Worm (Caenorhabditis elegans): ENCODE data around the gene ugt-43.
A peak's percentile ranks its signal among the peaks of the same experiment; 100 is the strongest.

The ugt-43 gene

ce11 chrIV:10503750-10504232 is 39.4 kb downstream of the ugt-43 start:
- TF ChIP-seq sptf-1 (tag; optimal IDR thresholded peaks at IDR 0.05): no peak
- peak; percentile 39 for TF ChIP-seq ztf-4 (tag; optimal IDR thresholded peaks at IDR 0.05)
- TF ChIP-seq ceh-90 (tag; optimal IDR thresholded peaks at IDR 0.05): no peak
- TF ChIP-seq nhr-76 (tag; optimal IDR thresholded peaks at IDR 0.05): no peak
- TF ChIP-seq ets-5 (GFP tag; IDR thresholded peaks at IDR 0.05): no peak
- TF ChIP-seq tlp-1 (tag; optimal IDR thresholded peaks at IDR 0.05): no peak
- TF ChIP-seq nhr-19 (GFP tag; conservative IDR thresholded peaks at IDR 0.05): peak; percentile 47; the same call in 1 of the 2 replicates
- no peak for TF ChIP-seq elt-3 (tag; optimal IDR thresholded peaks at IDR 0.05)
- TF ChIP-seq nhr-12 (tag; optimal IDR thresholded peaks at IDR 0.05): no peak
- peak; percentile 62 for TF ChIP-seq jun-1 (tag; optimal IDR thresholded peaks at IDR 0.05)
- no peak for TF ChIP-seq nhr-84 (tag; optimal IDR thresholded peaks at IDR 0.05)
- no peak for TF ChIP-seq nhr-90 (tag; optimal IDR thresholded peaks at IDR 0.05; ENCODE audit: poor library complexity)
- no peak for TF ChIP-seq nhr-28 (tag; optimal IDR thresholded peaks at IDR 0.05)
- TF ChIP-seq F16B12.6 (tag; optimal IDR thresholded peaks at IDR 0.05): peak; percentile 23
- no peak for TF ChIP-seq blmp-1 (tag; optimal IDR thresholded peaks at IDR 0.05)
- TF ChIP-seq ces-1 (GFP tag; optimal IDR thresholded peaks at IDR 0.05): no peak
- TF ChIP-seq snpc-4 (tag; optimal IDR thresholded peaks at IDR 0.05): no peak
- TF ChIP-seq ceh-82 (tag; optimal IDR thresholded peaks at IDR 0.05): peak in 2 of 3 experiments; percentile 18 to 74
- no peak for TF ChIP-seq dpl-1 (GFP tag; optimal IDR thresholded peaks at IDR 0.05)
- TF ChIP-seq Y116A8C.19 (tag; optimal IDR thresholded peaks at IDR 0.05; ENCODE audit: borderline replicate concordance): no peak
- peak; percentile 76 for TF ChIP-seq snu-23 (GFP tag; optimal IDR thresholded peaks at IDR 0.05)
- peak; percentile 85 for TF ChIP-seq dsc-1 (tag; optimal IDR thresholded peaks at IDR 0.05)
- no peak for TF ChIP-seq efl-3 (GFP tag; optimal IDR thresholded peaks at IDR 0.05)
- peak; percentile 69 for TF ChIP-seq swsn-7 (tag; optimal IDR thresholded peaks at IDR 0.05)
- TF ChIP-seq mep-1 (tag; optimal IDR thresholded peaks at IDR 0.05): peak; percentile 70
- TF ChIP-seq elt-2 (tag; optimal IDR thresholded peaks at IDR 0.05): no peak
- TF ChIP-seq fkh-8 (tag; optimal IDR thresholded peaks at IDR 0.05): peak; percentile 91
- TF ChIP-seq skn-1 (tag; optimal IDR thresholded peaks at IDR 0.05): peak; percentile 27
- peak; percentile 26 for TF ChIP-seq nhr-77 (tag; optimal IDR thresholded peaks at IDR 0.05)
- peak; percentile 43 for TF ChIP-seq isw-1 (GFP tag; IDR thresholded peaks at IDR 0.05)
- TF ChIP-seq pax-3 (tag; optimal IDR thresholded peaks at IDR 0.05): peak; percentile 41
- peak; percentile 33 for TF ChIP-seq lin-13 (GFP tag; optimal IDR thresholded peaks at IDR 0.05)
- no peak for TF ChIP-seq nhr-85 (tag)
- TF ChIP-seq lir-3 (tag; optimal IDR thresholded peaks at IDR 0.05; ENCODE audit: poor library complexity): peak; percentile 14
- no peak for TF ChIP-seq vab-15 (tag; optimal IDR thresholded peaks at IDR 0.05)
- TF ChIP-seq nhr-71 (tag; optimal IDR thresholded peaks at IDR 0.05): peak; percentile 88
- no peak for TF ChIP-seq grh-1 (GFP tag; IDR thresholded peaks at IDR 0.05)
- peak; percentile 59 for TF ChIP-seq nhr-20 (tag; optimal IDR thresholded peaks at IDR 0.05)
- TF ChIP-seq lsy-2 (tag; optimal IDR thresholded peaks at IDR 0.05): peak; percentile 11 to 65
- TF ChIP-seq unc-130 (tag; optimal IDR thresholded peaks at IDR 0.05): no peak
- TF ChIP-seq zip-4 (GFP tag; optimal IDR thresholded peaks at IDR 0.05): no peak
- TF ChIP-seq egl-13 (tag; optimal IDR thresholded peaks at IDR 0.05): peak; percentile 71
- TF ChIP-seq mdl-1 (tag; optimal IDR thresholded peaks at IDR 0.05): peak; percentile 9 to 56
- TF ChIP-seq mab-9 (GFP tag; IDR thresholded peaks at IDR 0.05): no peak
- peak; percentile 40 for TF ChIP-seq xbp-1 (tag; optimal IDR thresholded peaks at IDR 0.05)
- peak; percentile 36 for TF ChIP-seq irx-1 (tag; optimal IDR thresholded peaks at IDR 0.05)
- no peak for TF ChIP-seq hlh-4 (tag; optimal IDR thresholded peaks at IDR 0.05)
- TF ChIP-seq fos-1 (tag; optimal IDR thresholded peaks at IDR 0.05): peak; percentile 59
- no peak for TF ChIP-seq C34B4.2 (tag; optimal IDR thresholded peaks at IDR 0.05)
- peak in 1 of 2 experiments; percentile 34 for TF ChIP-seq ztf-11 (tag; optimal IDR thresholded peaks at IDR 0.05)
- no peak for TF ChIP-seq sup-37 (GFP tag; optimal IDR thresholded peaks at IDR 0.05)
- peak; percentile 35 for TF ChIP-seq rnt-1 (tag; optimal IDR thresholded peaks at IDR 0.05)
- TF ChIP-seq alr-1 (tag; optimal IDR thresholded peaks at IDR 0.05; ENCODE audit: borderline replicate concordance): no peak
